Worm (Caenorhabditis elegans): ENCODE measurements around the gene C49C3.9.

- TF ChIP-seq lin-11 (tag; optimal IDR thresholded peaks at IDR 0.05) (no peak), T23F11.4 (GFP tag; optimal IDR thresholded peaks at IDR 0.05) (no peak), fax-1 (tag; optimal IDR thresholded peaks at IDR 0.05) (no peak), ets-4 (tag; optimal IDR thresholded peaks at IDR 0.05) (no peak), K02D7.2 (tag; optimal IDR thresholded peaks at IDR 0.05) (no peak), tbx-2 (tag; optimal IDR thresholded peaks at IDR 0.05) (no peak), dmd-4 (tag; optimal IDR thresholded peaks at IDR 0.05; ENCODE audit: borderline replicate concordance) (no peak), unc-3 (GFP tag; conservative IDR thresholded peaks at IDR 0.05) (no peak), unc-3 (tag; optimal IDR thresholded peaks at IDR 0.05) (no peak), ceh-30 (tag; optimal IDR thresholded peaks at IDR 0.05) (no peak)
Observed at ce11 chrIV:17342667-17343066, 553 bp upstream of the C49C3.9 start, which contains the start of gene C49C3.21.
